Worm (Caenorhabditis elegans): ENCODE data around the gene gst-21.

gst-21 gene

ce11 chrV:1741074-1741473, 9.3 kb upstream of the gst-21 start, which contains the start of gene srab-25:
TSS of gene srab-25 (minus strand) at chrV:1741174.
- no peak for TF ChIP-seq daf-8 (GFP tag; IDR thresholded peaks at IDR 0.05)
- no peak for TF ChIP-seq ctbp-1 (GFP tag; IDR thresholded peaks at IDR 0.05)
- TF ChIP-seq hlh-30 (tag; optimal IDR thresholded peaks at IDR 0.05; ENCODE audit: insufficient read depth): no peak
- TF ChIP-seq nhr-42 (GFP tag; IDR thresholded peaks at IDR 0.05): no peak
- no peak for TF ChIP-seq ceh-62 (tag; optimal IDR thresholded peaks at IDR 0.05)
- TF ChIP-seq saeg-2 (GFP tag; IDR thresholded peaks at IDR 0.05): no peak
- TF ChIP-seq lim-7 (GFP tag; IDR thresholded peaks at IDR 0.05): no peak
- TF ChIP-seq gei-8 (GFP tag; optimal IDR thresholded peaks at IDR 0.05): no peak
- no peak for TF ChIP-seq arid-1 (GFP tag; conservative IDR thresholded peaks at IDR 0.05)
- no peak for TF ChIP-seq hlh-11 (tag; optimal IDR thresholded peaks at IDR 0.05)
- TF ChIP-seq R02D3.7 (tag; optimal IDR thresholded peaks at IDR 0.05): no peak

DNA sequence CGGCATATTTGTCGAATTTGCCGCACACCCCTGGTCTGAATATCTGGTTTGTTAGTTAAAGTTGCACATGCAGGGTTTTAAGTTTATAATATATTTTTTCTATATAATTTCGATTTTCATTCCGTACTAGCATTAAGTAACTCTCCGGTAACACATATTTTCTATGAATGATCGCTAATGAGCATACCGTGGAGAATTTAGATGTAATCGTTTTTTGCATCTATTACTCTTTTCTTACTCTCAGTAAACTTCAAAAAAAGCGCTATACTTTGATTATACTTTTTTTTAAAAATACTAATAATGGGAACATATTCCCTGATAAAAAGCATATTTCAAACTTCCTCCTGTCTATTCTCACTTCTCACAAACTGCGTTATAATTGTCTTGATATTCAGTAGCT, 2.8 kb upstream of the gst-21 start, which contains the start of gene str-160:
str-160 (plus strand) TSS at position 301 of the 400 bp plus-strand sequence.
- TF ChIP-seq T26A8.4 (GFP tag; IDR thresholded peaks at IDR 0.05) (no peak), ama-1 (optimal IDR thresholded peaks at IDR 0.05) (no peak), F37D6.2 (tag; optimal IDR thresholded peaks at IDR 0.05) (no peak), pqm-1 (tag; optimal IDR thresholded peaks at IDR 0.05) (no peak), Y105C5A.15 (GFP tag; IDR thresholded peaks at IDR 0.05) (no peak), mep-1 (tag; optimal IDR thresholded peaks at IDR 0.05) (no peak), zip-2 (tag; optimal IDR thresholded peaks at IDR 0.05) (no peak), lin-39 (tag; optimal IDR thresholded peaks at IDR 0.05) (no peak), ceh-82 (tag; optimal IDR thresholded peaks at IDR 0.05) (no peak), zag-1 (tag; optimal IDR thresholded peaks at IDR 0.05) (no peak), nhr-42 (GFP tag; IDR thresholded peaks at IDR 0.05) (no peak), skn-1 (tag; optimal IDR thresholded peaks at IDR 0.05) (no peak), ceh-44 (GFP tag; IDR thresholded peaks at IDR 0.05) (no peak), nhr-41 (GFP tag; IDR thresholded peaks at IDR 0.05) (no peak), duxl-1 (tag; optimal IDR thresholded peaks at IDR 0.05; ENCODE audit: poor library complexity) (no peak), unc-62 (GFP tag; optimal IDR thresholded peaks at IDR 0.05 in 1 of 2) (no peak), unc-62 (tag; optimal IDR thresholded peaks at IDR 0.05) (no peak)

DNA sequence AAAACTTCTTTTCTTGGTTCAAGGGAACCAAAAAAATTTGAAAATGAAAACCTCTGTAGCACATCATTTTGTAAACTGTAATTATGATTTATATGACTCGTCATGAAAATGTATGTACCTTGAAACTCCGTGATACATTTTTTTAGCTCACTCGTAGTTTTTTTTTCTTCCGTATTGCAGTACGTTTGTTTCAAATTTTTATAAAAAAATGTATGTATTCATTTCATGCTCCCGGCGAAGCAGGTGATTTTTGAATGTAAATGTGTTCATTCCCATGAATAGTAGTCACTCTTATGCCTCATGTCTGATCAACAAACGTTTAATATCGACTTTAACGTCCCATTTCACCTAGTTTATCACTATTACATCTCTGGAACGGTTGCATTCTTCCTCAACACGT, 6.5 kb downstream of the gst-21 start, which contains the start of gene sri-27:
sri-27 (plus strand) TSS at position 301 of the 400 bp plus-strand sequence.
- TF ChIP-seq nhr-42 (GFP tag; IDR thresholded peaks at IDR 0.05) (no peak), cey-2 (tag; optimal IDR thresholded peaks at IDR 0.05; ENCODE audit: borderline replicate concordance, insufficient read depth) (no peak), Y75B8A.6 (GFP tag; IDR thresholded peaks at IDR 0.05) (no peak), spr-1 (tag; optimal IDR thresholded peaks at IDR 0.05) (no peak), mdt-29 (GFP tag; IDR thresholded peaks at IDR 0.05) (no peak), dve-1 (tag; optimal IDR thresholded peaks at IDR 0.05; ENCODE audit: insufficient read depth) (no peak), zfp-3 (GFP tag; conservative IDR thresholded peaks at IDR 0.05) (no peak), hlh-11 (tag; optimal IDR thresholded peaks at IDR 0.05) (no peak), lin-13 (GFP tag; optimal IDR thresholded peaks at IDR 0.05) (no peak), egl-43 (GFP tag; IDR thresholded peaks at IDR 0.05) (no peak), lim-7 (GFP tag; IDR thresholded peaks at IDR 0.05) (no peak), F37D6.2 (tag; optimal IDR thresholded peaks at IDR 0.05) (no peak), ZK546.5 (tag; optimal IDR thresholded peaks at IDR 0.05) (no peak), egl-27 (tag; optimal IDR thresholded peaks at IDR 0.05) (no peak), attf-4 (tag; optimal IDR thresholded peaks at IDR 0.05) (no peak)

DNA sequence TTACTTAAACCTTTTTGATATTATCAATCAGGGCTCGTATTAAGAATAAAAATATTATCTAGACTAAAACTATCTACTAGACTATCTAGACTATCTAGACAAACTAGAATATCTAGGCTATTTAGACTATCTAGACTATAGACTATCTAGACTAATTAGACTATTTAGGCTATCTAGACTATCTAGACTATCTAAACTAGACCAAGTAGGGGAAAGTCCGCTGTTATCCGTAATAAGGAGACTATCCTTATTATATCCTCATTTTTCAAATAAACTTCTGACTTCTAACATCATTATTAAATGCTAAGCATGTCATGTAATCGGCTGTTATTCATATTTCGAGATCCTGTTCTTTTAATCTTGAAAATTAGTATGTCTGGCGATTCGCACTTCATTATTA, 9.9 kb downstream of the gst-21 start, which contains the start of gene srw-101:
srw-101 (plus strand) TSS at position 301 of the 400 bp plus-strand sequence.
- no peak for TF ChIP-seq Y48G9A.11 (GFP tag; IDR thresholded peaks at IDR 0.05)
- no peak for TF ChIP-seq lir-3 (tag; optimal IDR thresholded peaks at IDR 0.05)
- no peak for TF ChIP-seq daf-19 (GFP tag; conservative IDR thresholded peaks at IDR 0.05)
- no peak for TF ChIP-seq T26A8.4 (GFP tag; IDR thresholded peaks at IDR 0.05)
- no peak for TF ChIP-seq vab-7 (GFP tag; IDR thresholded peaks at IDR 0.05)
- TF ChIP-seq unc-130 (GFP tag; optimal IDR thresholded peaks at IDR 0.05): no peak
- no peak for TF ChIP-seq mdt-29 (GFP tag; IDR thresholded peaks at IDR 0.05)
- no peak for TF ChIP-seq pha-4 (GFP tag; IDR thresholded peaks at IDR 0.05)
- no peak for TF ChIP-seq pha-4 (tag; optimal IDR thresholded peaks at IDR 0.05)
- TF ChIP-seq lim-7 (GFP tag; IDR thresholded peaks at IDR 0.05): no peak
- no peak for TF ChIP-seq ama-1 (optimal IDR thresholded peaks at IDR 0.05)
- TF ChIP-seq ceh-44 (GFP tag; IDR thresholded peaks at IDR 0.05): no peak
